Worm (Caenorhabditis elegans): ENCODE measurements around the gene C10C6.3.

ce11 chrIV:11489610-11490339, 24.8 kb upstream of the C10C6.3 start:
- TF ChIP-seq him-1 (tag; optimal IDR thresholded peaks at IDR 0.05) (no peak), dao-5 (tag; optimal IDR thresholded peaks at IDR 0.05) (no peak)
